Fruit fly (Drosophila melanogaster): ENCODE measurements around the gene Hsp27.
A peak's percentile ranks its signal among the peaks of the same experiment; 100 is the strongest.

DNA sequence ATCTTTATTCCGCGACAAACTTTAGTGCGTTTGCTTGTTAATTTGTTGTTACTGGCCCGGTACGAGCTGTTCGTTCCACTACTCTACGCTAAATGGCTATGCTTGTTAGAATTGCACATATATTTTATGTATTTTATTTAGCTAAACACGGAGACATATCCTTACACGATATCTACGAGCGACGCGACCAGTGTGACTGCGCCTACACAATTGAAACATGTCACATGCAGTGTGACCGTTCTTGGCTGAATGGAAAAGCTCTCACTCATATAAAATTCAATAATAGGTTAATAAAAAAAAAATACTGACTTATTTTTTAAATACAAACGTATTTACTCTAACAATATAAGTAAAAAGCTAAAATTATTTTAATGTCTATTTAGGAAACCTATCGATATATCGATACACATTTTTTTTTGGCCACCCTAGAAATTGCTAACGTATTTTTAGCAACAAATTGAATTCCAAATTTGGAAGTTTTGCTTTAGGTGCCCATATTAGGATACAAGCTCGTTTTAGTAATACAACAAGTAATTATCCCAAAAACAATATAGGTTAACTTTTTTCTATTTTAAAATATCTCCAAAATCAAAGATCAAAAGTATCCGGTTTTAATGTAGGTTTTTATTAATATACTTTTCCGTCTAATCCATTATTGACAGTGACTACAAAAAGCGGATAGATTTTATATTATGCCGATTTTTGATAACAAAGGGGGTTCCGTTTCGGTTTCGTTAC is 15.3 kb downstream of the Hsp27 start, which contains the start of gene CG4080:
- TF ChIP-seq CG8478 (optimal IDR thresholded peaks at IDR 0.05) (no peak), CTCF (optimal IDR thresholded peaks at IDR 0.05) (peak in 1 of 2 experiments; percentile 10)

Data from S2 (cell line).